Fruit fly (Drosophila melanogaster): ENCODE results near the gene SNF4Agamma.

SNF4Agamma gene

DNA sequence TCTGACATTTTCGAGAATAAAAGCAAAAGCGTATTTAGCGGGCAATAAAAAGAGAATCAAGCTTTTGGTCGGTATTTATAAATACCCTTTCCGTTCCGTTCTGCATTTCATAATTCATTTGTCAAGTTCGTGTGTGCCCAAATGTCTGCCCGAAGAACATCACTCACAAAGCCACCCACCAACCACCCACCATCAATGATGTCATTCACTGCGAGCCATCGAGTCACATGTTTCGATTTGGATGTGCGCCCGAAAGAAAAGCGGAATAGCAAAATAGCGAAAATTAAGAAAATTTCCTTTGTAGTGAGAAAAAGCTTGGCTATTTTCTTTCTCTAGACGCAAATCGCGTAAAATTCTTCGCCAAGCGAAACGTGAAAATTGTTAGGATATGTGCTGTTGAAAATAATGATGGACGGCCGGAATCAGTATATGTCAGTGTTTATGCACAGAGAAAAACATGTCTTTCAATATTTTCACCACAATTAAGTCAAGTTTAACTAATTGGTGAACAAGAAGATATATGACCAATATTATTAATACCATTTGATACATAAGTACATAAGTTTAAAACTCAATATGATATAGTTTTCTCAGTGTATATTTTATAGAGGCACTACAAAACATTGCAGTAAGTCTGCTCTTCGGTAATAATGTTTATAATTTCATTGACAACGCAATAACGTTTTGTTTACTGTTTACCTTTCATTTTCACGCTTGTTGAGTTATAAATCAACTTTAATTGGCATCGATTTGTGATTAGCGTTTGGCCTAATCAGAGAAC is 10.7 kb downstream of the SNF4Agamma start (continued):
- TF ChIP-seq Hr4 (GFP tag; optimal IDR thresholded peaks at IDR 0.05) (peak; percentile 58), salr (GFP tag; optimal IDR thresholded peaks at IDR 0.05) (no peak), CG34406 (GFP tag; optimal IDR thresholded peaks at IDR 0.05) (peak; percentile 9), CG16779 (tag; optimal IDR thresholded peaks at IDR 0.05) (no peak), Ets96B (tag; optimal IDR thresholded peaks at IDR 0.05) (no peak), esn (GFP tag; optimal IDR thresholded peaks at IDR 0.05) (peak; percentile 57), CG10631 (GFP tag; optimal IDR thresholded peaks at IDR 0.05) (no peak), Hr39 (GFP tag; optimal IDR thresholded peaks at IDR 0.05) (peak; percentile 30), lz (GFP tag; optimal IDR thresholded peaks at IDR 0.05) (no peak)

DNA sequence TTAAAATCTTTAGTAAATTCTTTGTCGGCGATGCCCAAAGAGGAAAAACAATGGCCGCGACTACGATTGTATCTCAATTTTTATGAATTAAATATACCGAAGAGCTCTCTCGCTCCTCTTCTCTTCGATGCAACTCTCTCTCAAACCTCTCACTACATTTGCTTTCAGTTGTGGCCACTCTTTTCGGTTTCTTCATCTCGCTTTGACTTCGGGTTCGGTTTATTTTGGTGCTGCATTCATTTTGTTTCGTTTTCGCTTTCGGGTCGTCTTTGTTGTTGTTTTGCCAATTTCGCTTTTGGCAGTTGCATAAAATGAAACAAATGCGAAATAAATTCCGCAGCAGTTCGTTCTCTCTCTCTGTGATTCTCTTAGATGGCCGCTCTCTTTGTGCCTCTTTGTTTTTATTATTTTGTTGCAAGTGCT is 12.3 kb downstream of the SNF4Agamma start:
- TF ChIP-seq Eip93F (GFP tag; optimal IDR thresholded peaks at IDR 0.05) (peak; percentile 91), Sox102F (GFP tag; optimal IDR thresholded peaks at IDR 0.05) (peak; percentile 87), CG11294 (GFP tag; IDR thresholded peaks at IDR 0.05) (peak; percentile 56; the same call in 1 of the 2 replicates), Smox (GFP tag; optimal IDR thresholded peaks at IDR 0.05) (peak; percentile 45), net (GFP tag; optimal IDR thresholded peaks at IDR 0.05) (peak; percentile 86), svp (GFP tag) (peak; percentile 37), dsx (GFP tag; optimal IDR thresholded peaks at IDR 0.05; ENCODE audit: poor library complexity, severe bottlenecking) (peak; percentile 91), CG34406 (GFP tag; optimal IDR thresholded peaks at IDR 0.05) (peak; percentile 84), CG8319 (GFP tag; optimal IDR thresholded peaks at IDR 0.05) (peak; percentile 40), lz (GFP tag; optimal IDR thresholded peaks at IDR 0.05) (no peak), CG6276 (GFP tag; optimal IDR thresholded peaks at IDR 0.05) (peak; percentile 98), CG9139 (GFP tag; optimal IDR thresholded peaks at IDR 0.05) (peak; percentile 91), CG3032 (tag; optimal IDR thresholded peaks at IDR 0.05) (peak; percentile 69), Met (GFP tag; optimal IDR thresholded peaks at IDR 0.05) (peak; percentile 50), OdsH (GFP tag; optimal IDR thresholded peaks at IDR 0.05) (peak; percentile 39), Gug (GFP tag; IDR thresholded peaks at IDR 0.05) (no peak), CG11762 (GFP tag; optimal IDR thresholded peaks at IDR 0.05; ENCODE audit: insufficient read depth) (peak; percentile 53), CG4318 (GFP tag; optimal IDR thresholded peaks at IDR 0.05) (no peak), CG8119 (GFP tag; IDR thresholded peaks at IDR 0.05) (peak; percentile 94), ss (GFP tag; optimal IDR thresholded peaks at IDR 0.05) (peak; percentile 84 to 96), fd85E (GFP tag; optimal IDR thresholded peaks at IDR 0.05) (peak; percentile 79), Hr38 (GFP tag; optimal IDR thresholded peaks at IDR 0.05) (no peak), CG11902 (GFP tag; optimal IDR thresholded peaks at IDR 0.05) (no peak), CG10669 (GFP tag; optimal IDR thresholded peaks at IDR 0.05) (peak; percentile 76), Eip75B (GFP tag; optimal IDR thresholded peaks at IDR 0.05) (peak; percentile 40), eg (GFP tag; IDR thresholded peaks at IDR 0.05) (peak; percentile 95), Ets96B (tag; optimal IDR thresholded peaks at IDR 0.05) (peak; percentile 76), salr (GFP tag; optimal IDR thresholded peaks at IDR 0.05) (peak; percentile 47 to 75), CG1621 (tag; optimal IDR thresholded peaks at IDR 0.05) (peak; percentile 79), achi (GFP tag; optimal IDR thresholded peaks at IDR 0.05) (peak; percentile 71), Sox14 (GFP tag; optimal IDR thresholded peaks at IDR 0.05) (peak; percentile 47), spab (GFP tag; optimal IDR thresholded peaks at IDR 0.05) (peak; percentile 56), CG8632 (GFP tag; optimal IDR thresholded peaks at IDR 0.05) (peak; percentile 75), CG10631 (GFP tag; optimal IDR thresholded peaks at IDR 0.05) (no peak), CG6163 (GFP tag; IDR thresholded peaks at IDR 0.05) (peak; percentile 97), CG7368 (GFP tag; optimal IDR thresholded peaks at IDR 0.05) (peak; percentile 73), CG6854 (GFP tag; optimal IDR thresholded peaks at IDR 0.05) (peak; percentile 97), CG32006 (GFP tag; optimal IDR thresholded peaks at IDR 0.05) (peak; percentile 62), Hr4 (GFP tag; optimal IDR thresholded peaks at IDR 0.05) (peak; percentile 61), CG6792 (GFP tag; optimal IDR thresholded peaks at IDR 0.05) (peak; percentile 51), dac (GFP tag; optimal IDR thresholded peaks at IDR 0.05) (peak; percentile 69), topi (GFP tag; optimal IDR thresholded peaks at IDR 0.05) (peak; percentile 67), acj6 (GFP tag; optimal IDR thresholded peaks at IDR 0.05) (peak; percentile 35), pdm3 (GFP tag; optimal IDR thresholded peaks at IDR 0.05) (peak; percentile 39), CG15336 (GFP tag; IDR thresholded peaks at IDR 0.05) (peak; percentile 95)
